Fruit fly (Drosophila melanogaster) whole organism, larva: ENCODE results near the gene HLH3B.

Source experiments
- noc ChIP-seq: fragments of 200-800 bp; sonication (Bioruptor generic); optimal IDR thresholded peaks from 3 replicates; lab custom pipeline; 2019; ENCODE audit warnings: missing biosample characterization, mild to moderate bottlenecking, missing genetic modification characterization, moderate library complexity

Gene HLH3B

dm6 chrX:2681601-2682000, at the start of gene HLH3B:
Gene HLH3B (minus strand): TSS chrX:2681723.
- TF ChIP-seq noc (tag; lab: Kevin White, UChicago), result no peak

dm6 chrX:2727506-2727905, 46.0 kb upstream of the HLH3B start, which contains the start of gene dwg:
Gene dwg (plus strand): TSS chrX:2727698.
- TF ChIP-seq noc (tag; lab: Kevin White, UChicago), result no peak

- no peak for TF ChIP-seq noc (tag; lab: Kevin White, UChicago)
These were observed 44.9 kb upstream of the HLH3B start, which contains the start of gene vilya for dm6 chrX:2726420-2726819. Gene vilya (plus strand): TSS chrX:2726678.

- TF ChIP-seq noc (tag; lab: Kevin White, UChicago), result no peak
These were observed 38.6 kb upstream of the HLH3B start, which contains the start of gene CG2701 for dm6 chrX:2720122-2720521. Gene CG2701 (minus strand): TSS chrX:2720327.

dm6 chrX:2714730-2715129, 33.2 kb upstream of the HLH3B start:
- TF ChIP-seq noc (tag; lab: Kevin White, UChicago), result no peak

- no peak for TF ChIP-seq noc (tag; lab: Kevin White, UChicago)
These were observed 32.3 kb upstream of the HLH3B start, which contains the start of the genes CG2685 and CG2694 for dm6 chrX:2713776-2714175. Gene CG2685 (minus strand): TSS chrX:2713960. Gene CG2694 (plus strand): TSS chrX:2714079.

- no peak for TF ChIP-seq noc (tag; lab: Kevin White, UChicago)
These were observed 26.7 kb upstream of the HLH3B start, which contains the start of gene CG2681 for dm6 chrX:2708156-2708734. Gene CG2681 (plus strand): TSS chrX:2708684.

dm6 chrX:2707377-2708090, 26.0 kb upstream of the HLH3B start, which contains the start of gene CG2680:
Gene CG2680 (minus strand): TSS chrX:2707427.
- TF ChIP-seq noc (tag; lab: Kevin White, UChicago), result no peak

- TF ChIP-seq noc (tag; lab: Kevin White, UChicago), result no peak
These were observed 22.7 kb upstream of the HLH3B start, which contains the start of gene eIF2Bbeta for dm6 chrX:2704134-2704773. Gene eIF2Bbeta (plus strand): TSS chrX:2704571.

dm6 chrX:2703693-2704092, 22.2 kb upstream of the HLH3B start, which contains the start of gene Ugalt:
Gene Ugalt (minus strand): TSS chrX:2703852.
- peak; percentile 100 for TF ChIP-seq noc (tag; lab: Kevin White, UChicago)

dm6 chrX:2698064-2698894, 16.8 kb upstream of the HLH3B start, which contains the start of the genes Spg7 and Lint-O:
Gene Spg7 (minus strand): TSS chrX:2698211.
Gene Lint-O (plus strand): TSS chrX:2698701.
- TF ChIP-seq noc (tag; lab: Kevin White, UChicago), result no peak

- TF ChIP-seq noc (tag; lab: Kevin White, UChicago), result no peak
These were observed 12.3 kb upstream of the HLH3B start, which contains the start of gene dyw for dm6 chrX:2693786-2694185. Gene dyw (minus strand): TSS chrX:2693886.

- no peak for TF ChIP-seq noc (tag; lab: Kevin White, UChicago)
These were observed 8.9 kb upstream of the HLH3B start for dm6 chrX:2690376-2690775.

- TF ChIP-seq noc (tag; lab: Kevin White, UChicago), result no peak
These were observed 5.4 kb upstream of the HLH3B start for dm6 chrX:2686930-2687329.

dm6 chrX:2685580-2685979, 4.1 kb upstream of the HLH3B start, which contains the start of gene per:
Gene per (plus strand): TSS chrX:2685580.
- TF ChIP-seq noc (tag; lab: Kevin White, UChicago), result no peak
